Fruit fly (Drosophila melanogaster): ENCODE data around the gene hoip.

hoip gene

dm6 chr2L:9698923-9699493 is 583 bp upstream of the hoip start, which contains the start of gene Pka-C1 (continued):
- TF ChIP-seq Dbx (GFP tag; IDR thresholded peaks at IDR 0.05) (peak; percentile 62; the same call in 2 of the 3 replicates), CG12155 (GFP tag; optimal IDR thresholded peaks at IDR 0.05) (no peak), CrebB (tag; optimal IDR thresholded peaks at IDR 0.05) (peak; percentile 12), otp (GFP tag; IDR thresholded peaks at IDR 0.05) (no peak), dati (GFP tag; IDR thresholded peaks at IDR 0.05) (no peak), CG34422 (GFP tag; IDR thresholded peaks at IDR 0.05) (peak; percentile 83), CG5180 (GFP tag; optimal IDR thresholded peaks at IDR 0.05) (no peak), CG8281 (tag; optimal IDR thresholded peaks at IDR 0.05) (no peak), cas (GFP tag; IDR thresholded peaks at IDR 0.05) (no peak), peb (GFP tag; IDR thresholded peaks at IDR 0.05) (no peak), nom (GFP tag; optimal IDR thresholded peaks at IDR 0.05) (peak; percentile 25), zf30C (GFP tag; optimal IDR thresholded peaks at IDR 0.05) (peak; percentile 32), sima (GFP tag; optimal IDR thresholded peaks at IDR 0.05) (no peak), repo (GFP tag; optimal IDR thresholded peaks at IDR 0.05) (no peak), CG8944 (GFP tag; optimal IDR thresholded peaks at IDR 0.05) (no peak), CG17361 (GFP tag; IDR thresholded peaks at IDR 0.05) (peak; percentile 45; the same call in 1 of the 3 replicates), CG43689 (GFP tag; IDR thresholded peaks at IDR 0.05) (no peak), chm (GFP tag; IDR thresholded peaks at IDR 0.05) (peak; percentile 85), CG34224 (GFP tag; IDR thresholded peaks at IDR 0.05; ENCODE audit: partially characterized antibody) (no peak), CG8089 (GFP tag; optimal IDR thresholded peaks at IDR 0.05) (no peak), Kr (GFP tag; optimal IDR thresholded peaks at IDR 0.05) (no peak), CG10274 (GFP tag; optimal IDR thresholded peaks at IDR 0.05) (peak; percentile 24), org-1 (GFP tag; optimal IDR thresholded peaks at IDR 0.05) (peak; percentile 25), tio (GFP tag; optimal IDR thresholded peaks at IDR 0.05) (no peak), psq (GFP tag; optimal IDR thresholded peaks at IDR 0.05) (no peak), Lhr (GFP tag; optimal IDR thresholded peaks at IDR 0.05) (peak; percentile 65), Stat92E (GFP tag; optimal IDR thresholded peaks at IDR 0.05) (no peak), Spps (tag; optimal IDR thresholded peaks at IDR 0.05) (no peak), gem (tag; optimal IDR thresholded peaks at IDR 0.05) (peak; percentile 25), h (optimal IDR thresholded peaks at IDR 0.05) (no peak), CG13123 (GFP tag; optimal IDR thresholded peaks at IDR 0.05) (no peak), usp (GFP tag; optimal IDR thresholded peaks at IDR 0.05) (no peak), slou (GFP tag; optimal IDR thresholded peaks at IDR 0.05) (no peak), seq (GFP tag; IDR thresholded peaks at IDR 0.05) (peak; percentile 58; the same call in 1 of the 2 replicates), CG3838 (GFP tag; optimal IDR thresholded peaks at IDR 0.05) (no peak), MTF-1 (GFP tag; optimal IDR thresholded peaks at IDR 0.05; ENCODE audit: borderline replicate concordance) (peak; percentile 40), Hr3 (GFP tag; optimal IDR thresholded peaks at IDR 0.05) (peak; percentile 7), Hand (GFP tag; optimal IDR thresholded peaks at IDR 0.05) (no peak), NK7.1 (GFP tag; optimal IDR thresholded peaks at IDR 0.05) (no peak), CG18476 (GFP tag; optimal IDR thresholded peaks at IDR 0.05) (no peak), D (optimal IDR thresholded peaks at IDR 0.05) (no peak), D (GFP tag; optimal IDR thresholded peaks at IDR 0.05) (no peak), CG10431 (GFP tag; optimal IDR thresholded peaks at IDR 0.05) (no peak), so (GFP tag; IDR thresholded peaks at IDR 0.05) (no peak; the same call in 2 of the 3 replicates), vvl (GFP tag; IDR thresholded peaks at IDR 0.05) (peak; percentile 35), CG14441 (GFP tag; IDR thresholded peaks at IDR 0.05) (0 out of 2 replicates have a peak, but pooled peaks have one; percentile 23), NfI (GFP tag; optimal IDR thresholded peaks at IDR 0.05) (peak; percentile 38), CG7786 (GFP tag; optimal IDR thresholded peaks at IDR 0.05) (no peak), CG8388 (GFP tag; optimal IDR thresholded peaks at IDR 0.05) (no peak), CG9727 (GFP tag; optimal IDR thresholded peaks at IDR 0.05) (peak; percentile 24), BEAF-32 (GFP tag; optimal IDR thresholded peaks at IDR 0.05) (no peak)

All from whole organism, embryonic.